Worm (Caenorhabditis elegans): ENCODE measurements around the gene nspd-5.

Gene nspd-5

DNA sequence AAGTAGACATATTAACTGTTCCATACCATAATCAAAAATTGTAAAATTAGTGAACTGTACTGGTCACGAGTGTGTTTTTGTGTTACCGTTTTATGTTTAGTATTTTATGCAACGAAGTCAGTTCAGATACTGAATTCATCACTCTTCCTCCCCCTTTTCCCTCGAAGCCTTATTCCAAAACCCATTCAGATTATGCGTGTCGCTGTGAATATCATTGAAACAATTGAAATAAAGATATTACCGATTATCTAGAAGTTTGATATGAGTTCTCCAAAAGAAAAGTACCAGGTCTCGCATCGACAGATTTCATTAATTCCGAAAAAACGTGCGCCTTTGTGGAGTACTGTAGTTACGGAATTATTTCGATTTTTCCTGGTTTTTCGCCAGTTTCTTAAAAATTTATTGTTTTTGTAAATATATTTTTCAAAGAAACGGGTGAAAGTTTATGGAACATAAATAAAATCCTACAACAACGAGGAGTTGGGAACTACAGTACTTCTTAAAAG, 1.2 kb downstream of the nspd-5 start:
- TF ChIP-seq Y5F2A.4 (GFP tag; optimal IDR thresholded peaks at IDR 0.05) (no peak), T20F7.1 (GFP tag; optimal IDR thresholded peaks at IDR 0.05) (no peak), nhr-237 (tag; optimal IDR thresholded peaks at IDR 0.05) (no peak), vab-7 (GFP tag; IDR thresholded peaks at IDR 0.05) (no peak), aha-1 (tag) (peak; percentile 95), egl-43 (GFP tag; IDR thresholded peaks at IDR 0.05) (no peak), egl-27 (tag; optimal IDR thresholded peaks at IDR 0.05) (no peak), daf-16 (GFP tag; optimal IDR thresholded peaks at IDR 0.05) (no peak), daf-16 (tag; optimal IDR thresholded peaks at IDR 0.05) (peak; percentile 1), nhr-25 (tag; optimal IDR thresholded peaks at IDR 0.05; ENCODE audit: borderline replicate concordance, insufficient read depth) (no peak), F37D6.2 (tag; optimal IDR thresholded peaks at IDR 0.05) (no peak), Y75B8A.6 (GFP tag; IDR thresholded peaks at IDR 0.05) (no peak), ztf-7 (tag; optimal IDR thresholded peaks at IDR 0.05) (no peak), mxl-3 (GFP tag; optimal IDR thresholded peaks at IDR 0.05) (no peak), tag-97 (GFP tag; IDR thresholded peaks at IDR 0.05) (no peak), dpl-1 (GFP tag; optimal IDR thresholded peaks at IDR 0.05) (peak; percentile 20), zfp-3 (GFP tag; conservative IDR thresholded peaks at IDR 0.05) (0 out of 2 replicates have a peak, but pooled peaks have one; percentile 29), nhr-111 (GFP tag; optimal IDR thresholded peaks at IDR 0.05) (no peak), F26F4.8 (GFP tag; conservative IDR thresholded peaks at IDR 0.05) (no peak), php-3 (GFP tag; IDR thresholded peaks at IDR 0.05) (no peak), duxl-1 (tag; optimal IDR thresholded peaks at IDR 0.05; ENCODE audit: poor library complexity) (peak; percentile 38), daf-12 (tag; optimal IDR thresholded peaks at IDR 0.05) (no peak), nhr-11 (tag; optimal IDR thresholded peaks at IDR 0.05) (no peak), madf-5 (GFP tag; IDR thresholded peaks at IDR 0.05) (no peak), hlh-11 (tag; optimal IDR thresholded peaks at IDR 0.05) (no peak), ama-1 (optimal IDR thresholded peaks at IDR 0.05) (peak; percentile 71), Y48G9A.11 (GFP tag; IDR thresholded peaks at IDR 0.05) (no peak), nhr-77 (tag; optimal IDR thresholded peaks at IDR 0.05) (no peak), pqm-1 (tag; optimal IDR thresholded peaks at IDR 0.05) (no peak), snpc-4 (tag; optimal IDR thresholded peaks at IDR 0.05) (no peak), rbr-2 (tag; optimal IDR thresholded peaks at IDR 0.05) (no peak), lim-7 (GFP tag; IDR thresholded peaks at IDR 0.05) (no peak), tra-1 (GFP tag; IDR thresholded peaks at IDR 0.05) (no peak), fos-1 (tag; optimal IDR thresholded peaks at IDR 0.05) (no peak), set-16 (GFP tag; IDR thresholded peaks at IDR 0.05) (no peak), unc-130 (GFP tag; optimal IDR thresholded peaks at IDR 0.05) (no peak)

DNA sequence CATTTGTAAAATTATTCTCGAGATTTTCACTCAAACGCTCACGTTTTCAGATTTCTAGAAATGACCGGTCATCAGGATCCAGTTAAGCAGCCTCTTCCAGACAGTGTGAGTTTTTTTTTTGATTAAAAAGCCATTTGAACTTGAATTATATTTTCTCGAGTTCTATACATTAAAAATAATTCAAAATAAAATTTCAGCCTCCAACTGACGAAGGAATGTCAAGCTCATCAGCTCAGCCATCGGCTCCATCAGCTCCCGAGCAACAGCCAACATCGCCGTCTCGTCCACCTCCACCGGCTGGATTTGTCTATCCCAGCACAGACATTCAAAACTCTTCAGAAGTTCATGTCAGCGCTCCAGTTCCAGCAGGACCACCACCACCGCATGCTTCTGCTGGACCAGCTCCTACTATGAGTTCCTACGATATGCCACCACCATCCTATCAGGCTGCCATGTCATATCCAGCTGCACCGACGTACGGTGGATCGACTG, 2.2 kb downstream of the nspd-5 start, which contains the start of gene F11G11.5:
TSS of gene F11G11.5 (plus strand) at position 51 of the 492 bp plus-strand sequence.
- TF ChIP-seq zfp-2 (tag; optimal IDR thresholded peaks at IDR 0.05) (no peak), vab-7 (GFP tag; IDR thresholded peaks at IDR 0.05) (no peak), Y105C5A.15 (GFP tag; IDR thresholded peaks at IDR 0.05) (no peak), nhr-237 (tag; optimal IDR thresholded peaks at IDR 0.05) (no peak), ceh-28 (tag; optimal IDR thresholded peaks at IDR 0.05) (no peak), nhr-41 (GFP tag; IDR thresholded peaks at IDR 0.05) (no peak), ctbp-1 (GFP tag; IDR thresholded peaks at IDR 0.05) (no peak), F37D6.2 (tag; optimal IDR thresholded peaks at IDR 0.05) (no peak), rbr-2 (tag; optimal IDR thresholded peaks at IDR 0.05) (no peak), dve-1 (tag; optimal IDR thresholded peaks at IDR 0.05; ENCODE audit: insufficient read depth) (no peak), fos-1 (tag; optimal IDR thresholded peaks at IDR 0.05) (no peak), T26A8.4 (GFP tag; IDR thresholded peaks at IDR 0.05) (peak; percentile 70), unc-39 (tag; optimal IDR thresholded peaks at IDR 0.05) (no peak), spr-3 (GFP tag; optimal IDR thresholded peaks at IDR 0.05) (no peak), T20F7.1 (GFP tag; optimal IDR thresholded peaks at IDR 0.05) (no peak), lin-38 (GFP tag; IDR thresholded peaks at IDR 0.05) (peak; percentile 35; the same call in 1 of the 2 replicates), ces-1 (GFP tag; optimal IDR thresholded peaks at IDR 0.05) (no peak), D1046.2 (GFP tag; IDR thresholded peaks at IDR 0.05) (0 out of 2 replicates have a peak, but pooled peaks have one; percentile 48), dmd-6 (GFP tag; IDR thresholded peaks at IDR 0.05) (no peak), set-16 (GFP tag; IDR thresholded peaks at IDR 0.05) (peak; percentile 67), daf-16 (GFP tag; optimal IDR thresholded peaks at IDR 0.05) (no peak), daf-16 (tag; optimal IDR thresholded peaks at IDR 0.05) (peak; percentile 1), nhr-10 (tag; optimal IDR thresholded peaks at IDR 0.05) (no peak), aly-2 (tag; optimal IDR thresholded peaks at IDR 0.05) (no peak), tag-97 (GFP tag; IDR thresholded peaks at IDR 0.05) (no peak), nhr-77 (tag; optimal IDR thresholded peaks at IDR 0.05) (no peak)
